Fruit fly (Drosophila melanogaster): Measurements from ENCODE around the gene ru.
A peak's percentile ranks its signal among the peaks of the same experiment; 100 is the strongest.

Gene ru

DNA sequence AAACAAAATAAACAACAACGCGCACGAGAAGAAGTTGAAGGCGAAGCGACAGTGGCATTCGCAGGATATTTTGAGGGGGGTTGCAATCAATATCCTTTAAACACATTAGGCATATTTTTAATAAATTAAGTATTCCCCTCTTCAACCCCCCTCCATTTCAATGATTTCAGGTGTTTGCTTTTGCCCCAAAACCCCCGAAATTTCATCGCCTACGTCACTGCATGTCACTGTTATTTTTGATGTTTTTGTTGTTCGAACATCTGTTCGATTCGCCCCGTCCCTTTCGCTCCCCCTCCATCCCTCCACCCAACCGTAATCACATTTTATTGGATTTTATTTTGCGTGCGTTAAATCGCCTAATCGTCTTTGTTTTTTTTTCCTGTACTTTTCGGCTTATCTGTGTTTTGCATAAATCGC, 2.2 kb upstream of the ru start (continued):
- TF ChIP-seq CG4360 (GFP tag; IDR thresholded peaks at IDR 0.05) (peak; percentile 88), CG6683 (GFP tag; optimal IDR thresholded peaks at IDR 0.05) (peak; percentile 66), CG10209 (GFP tag; optimal IDR thresholded peaks at IDR 0.05) (peak; percentile 81), sd (tag; optimal IDR thresholded peaks at IDR 0.05) (peak; percentile 49), MBD-R2 (GFP tag; IDR thresholded peaks at IDR 0.05) (peak; percentile 59; the same call in 1 of the 2 replicates), CG14710 (tag; optimal IDR thresholded peaks at IDR 0.05) (peak; percentile 65), CG17328 (GFP tag; IDR thresholded peaks at IDR 0.05) (peak; percentile 90), CG16815 (GFP tag; optimal IDR thresholded peaks at IDR 0.05) (peak; percentile 83), CG18599 (GFP tag; optimal IDR thresholded peaks at IDR 0.05) (peak; percentile 88), CG7963 (GFP tag; IDR thresholded peaks at IDR 0.05; ENCODE audit: partially characterized antibody) (no peak), Asciz (GFP tag; optimal IDR thresholded peaks at IDR 0.05) (peak; percentile 33), kah (GFP tag; optimal IDR thresholded peaks at IDR 0.05) (no peak), pfk (GFP tag; optimal IDR thresholded peaks at IDR 0.05) (no peak), CG34422 (GFP tag; IDR thresholded peaks at IDR 0.05) (peak; percentile 84), CG9797 (GFP tag; optimal IDR thresholded peaks at IDR 0.05) (no peak), CG6813 (GFP tag; optimal IDR thresholded peaks at IDR 0.05) (peak; percentile 75), CG12659 (GFP tag; optimal IDR thresholded peaks at IDR 0.05) (peak; percentile 54), CG4707 (GFP tag; optimal IDR thresholded peaks at IDR 0.05) (no peak), Med (GFP tag) (peak; percentile 98), BEAF-32 (GFP tag; optimal IDR thresholded peaks at IDR 0.05) (no peak), ERR (GFP tag; optimal IDR thresholded peaks at IDR 0.05) (peak; percentile 67), Pdp1 (GFP tag; optimal IDR thresholded peaks at IDR 0.05) (peak; percentile 74 to 76), CG1024 (GFP tag; IDR thresholded peaks at IDR 0.05) (peak; percentile 61; the same call in 1 of the 2 replicates), ase (GFP tag; IDR thresholded peaks at IDR 0.05) (peak; percentile 56; the same call in 2 of the 3 replicates), CG15696 (tag; optimal IDR thresholded peaks at IDR 0.05) (peak; percentile 85), CG33557 (GFP tag; optimal IDR thresholded peaks at IDR 0.05) (peak; percentile 15), corto (GFP tag; optimal IDR thresholded peaks at IDR 0.05) (no peak), CG17912 (GFP tag; optimal IDR thresholded peaks at IDR 0.05) (no peak), hth (optimal IDR thresholded peaks at IDR 0.05) (no peak), CG2120 (GFP tag; optimal IDR thresholded peaks at IDR 0.05) (peak; percentile 82), CG32767 (GFP tag; IDR thresholded peaks at IDR 0.05) (peak; percentile 71), CG33213 (GFP tag; optimal IDR thresholded peaks at IDR 0.05) (peak; percentile 36), seq (GFP tag; IDR thresholded peaks at IDR 0.05) (peak; percentile 75), E2f2 (GFP tag; IDR thresholded peaks at IDR 0.05) (peak; percentile 57), CG18619 (GFP tag; optimal IDR thresholded peaks at IDR 0.05) (peak; percentile 67), CG6765 (GFP tag; optimal IDR thresholded peaks at IDR 0.05) (no peak), CG4617 (GFP tag; optimal IDR thresholded peaks at IDR 0.05; ENCODE audit: borderline replicate concordance) (peak; percentile 46), stc (GFP tag; IDR thresholded peaks at IDR 0.05) (peak; percentile 85), fd3F (GFP tag; optimal IDR thresholded peaks at IDR 0.05) (peak; percentile 62), scrt (GFP tag; optimal IDR thresholded peaks at IDR 0.05) (peak; percentile 63), CG17361 (GFP tag; IDR thresholded peaks at IDR 0.05) (peak; percentile 83), CG7928 (GFP tag; optimal IDR thresholded peaks at IDR 0.05) (peak; percentile 20), Fer3 (tag; optimal IDR thresholded peaks at IDR 0.05) (peak; percentile 72), slp2 (GFP tag; optimal IDR thresholded peaks at IDR 0.05) (peak; percentile 73), odd (GFP tag; optimal IDR thresholded peaks at IDR 0.05) (peak; percentile 24), Bgb (GFP tag; IDR thresholded peaks at IDR 0.05; ENCODE audit: partially characterized antibody) (no peak), luna (GFP tag; optimal IDR thresholded peaks at IDR 0.05) (no peak), bbx (GFP tag; IDR thresholded peaks at IDR 0.05; ENCODE audit: partially characterized antibody) (no peak), crol (GFP tag; IDR thresholded peaks at IDR 0.05) (peak; percentile 92), CG10366 (GFP tag; IDR thresholded peaks at IDR 0.05) (peak; percentile 87)

Data from whole organism, embryonic.